Fruit fly (Drosophila melanogaster): Measurements from ENCODE around the gene pnr.

DNA sequence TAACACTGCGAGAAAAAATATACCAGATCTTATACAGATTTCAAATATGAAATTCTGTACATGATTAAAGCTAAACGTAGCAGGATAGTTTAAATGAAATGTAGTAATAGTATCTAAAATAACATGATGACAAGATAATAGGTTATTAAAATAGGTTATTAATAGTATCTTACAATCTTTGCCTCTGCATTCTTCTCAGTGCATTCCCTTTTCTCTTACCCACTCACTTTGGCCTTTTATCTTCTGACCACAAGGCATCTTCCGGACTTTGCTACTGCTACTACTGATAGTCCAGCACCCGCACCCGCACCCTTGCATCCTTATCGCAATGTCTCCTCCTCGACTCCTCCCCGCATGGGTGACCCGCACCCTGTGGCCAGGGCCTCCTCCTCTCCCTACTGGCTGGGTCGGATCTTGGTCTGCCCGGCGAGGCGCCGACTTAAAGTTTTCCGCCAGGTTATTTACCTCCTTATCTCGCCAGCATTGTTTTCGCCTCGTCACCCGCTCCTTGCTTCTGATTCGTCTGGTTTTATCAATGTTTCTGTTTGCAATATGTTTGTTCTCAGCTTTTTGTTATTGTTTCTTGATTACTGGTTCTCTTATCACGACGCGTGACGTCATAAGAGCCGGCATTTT is 41.3 kb upstream of the pnr start:
- TF ChIP-seq Myc (optimal IDR thresholded peaks at IDR 0.05), result no peak
- no peak for TF ChIP-seq h (optimal IDR thresholded peaks at IDR 0.05)
- TF ChIP-seq ttk (optimal IDR thresholded peaks at IDR 0.05), result no peak
- TF ChIP-seq psq (optimal IDR thresholded peaks at IDR 0.05), result no peak
- no peak for TF ChIP-seq insv (optimal IDR thresholded peaks at IDR 0.05)
- TF ChIP-seq Sin3A (optimal IDR thresholded peaks at IDR 0.05), result no peak
